Worm (Caenorhabditis elegans): ENCODE data around the gene F32D8.2.

Gene F32D8.2

DNA sequence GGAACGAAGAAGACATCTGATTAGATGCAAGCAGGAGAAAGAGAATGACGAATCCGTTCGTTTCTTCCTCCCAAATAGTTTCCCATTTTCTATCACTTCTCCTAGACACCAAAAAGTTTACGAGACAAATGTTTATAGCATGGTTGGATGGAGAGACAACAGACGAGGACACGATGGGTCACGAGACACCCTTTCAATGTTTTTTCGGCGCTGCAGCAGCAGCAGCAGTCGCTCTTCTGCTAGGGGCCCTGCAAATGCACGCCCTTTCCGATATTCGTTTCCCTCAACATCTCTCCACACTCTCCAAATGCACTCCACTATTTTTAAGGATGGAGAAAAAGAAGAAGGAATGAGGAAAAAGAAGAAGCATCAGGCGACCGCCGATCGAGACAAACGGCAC lies 25.2 kb upstream of the F32D8.2 start:
- TF ChIP-seq mab-5 (tag; optimal IDR thresholded peaks at IDR 0.05) (no peak), mls-2 (tag; optimal IDR thresholded peaks at IDR 0.05) (peak; percentile 48), M03D4.4 (tag; optimal IDR thresholded peaks at IDR 0.05) (peak; percentile 44), drap-1 (GFP tag; optimal IDR thresholded peaks at IDR 0.05) (peak; percentile 24), snpc-4 (tag; optimal IDR thresholded peaks at IDR 0.05) (no peak), hlh-1 (tag; optimal IDR thresholded peaks at IDR 0.05) (peak; percentile 59), sptf-1 (tag; optimal IDR thresholded peaks at IDR 0.05) (peak; percentile 3), zip-8 (tag; optimal IDR thresholded peaks at IDR 0.05) (no peak), unc-62 (GFP tag; optimal IDR thresholded peaks at IDR 0.05) (peak; percentile 27), bed-3 (GFP tag; optimal IDR thresholded peaks at IDR 0.05) (no peak), ces-1 (GFP tag; optimal IDR thresholded peaks at IDR 0.05) (peak; percentile 3), elt-3 (tag; optimal IDR thresholded peaks at IDR 0.05) (no peak), unc-120 (tag; optimal IDR thresholded peaks at IDR 0.05; ENCODE audit: poor library complexity, severe bottlenecking) (peak; percentile 96), tbx-8 (GFP tag; optimal IDR thresholded peaks at IDR 0.05) (no peak)

DNA sequence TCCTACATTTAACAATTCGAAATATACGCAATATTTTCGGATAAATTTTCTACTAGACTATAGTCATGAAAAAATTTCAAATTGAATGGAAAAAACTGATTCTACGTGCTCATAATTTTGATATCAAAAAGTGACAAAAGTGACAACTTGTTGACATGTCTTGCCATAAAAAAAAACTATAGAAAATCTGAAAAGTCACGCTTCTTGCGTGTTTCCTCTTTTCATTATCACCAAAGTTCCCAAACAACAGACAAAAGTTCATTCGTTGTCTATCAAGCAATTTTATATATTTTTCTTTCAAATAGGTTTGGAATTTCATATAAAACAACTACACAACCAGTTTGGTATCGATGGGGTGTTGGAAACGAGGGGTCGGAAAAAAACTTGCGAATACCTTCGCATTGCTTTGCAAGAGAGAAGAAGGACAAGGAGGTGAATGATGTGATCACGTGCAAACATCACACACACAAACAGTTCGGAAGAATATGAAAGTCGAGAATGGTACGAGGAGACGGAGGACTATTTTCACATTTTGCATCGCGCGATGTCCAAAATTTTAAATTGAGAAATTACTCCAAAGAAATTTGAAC lies 24.4 kb upstream of the F32D8.2 start:
- TF ChIP-seq ces-1 (GFP tag; optimal IDR thresholded peaks at IDR 0.05): no peak
- no peak for TF ChIP-seq ceh-43 (GFP tag; optimal IDR thresholded peaks at IDR 0.05)
- TF ChIP-seq elt-3 (tag; optimal IDR thresholded peaks at IDR 0.05): no peak
- no peak for TF ChIP-seq unc-39 (tag; optimal IDR thresholded peaks at IDR 0.05)
- no peak for TF ChIP-seq hlh-1 (tag; optimal IDR thresholded peaks at IDR 0.05)
- TF ChIP-seq nhr-2 (tag; optimal IDR thresholded peaks at IDR 0.05): no peak
- TF ChIP-seq elt-1 (tag; optimal IDR thresholded peaks at IDR 0.05; ENCODE audit: borderline replicate concordance, insufficient read depth): no peak
- no peak for TF ChIP-seq M03D4.4 (tag; optimal IDR thresholded peaks at IDR 0.05)

DNA sequence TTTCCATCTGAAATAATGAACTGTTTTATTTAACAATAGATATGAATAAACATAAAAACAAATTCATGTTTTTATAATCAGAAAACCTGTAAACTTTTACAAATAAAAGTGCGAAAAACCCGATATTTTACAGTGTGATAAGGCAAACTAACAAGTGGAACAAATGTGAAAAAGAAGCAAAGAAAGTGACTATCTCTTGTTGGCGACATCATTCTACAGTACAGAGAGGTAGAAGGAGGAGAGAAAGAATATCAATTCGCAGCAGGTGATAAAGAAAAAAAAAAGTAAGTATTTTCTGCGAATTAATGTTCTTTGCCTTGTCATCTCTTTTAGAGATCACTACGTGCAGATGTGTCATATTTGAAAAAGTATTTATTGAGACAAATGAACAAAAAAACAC lies 23.8 kb upstream of the F32D8.2 start:
- TF ChIP-seq nhr-2 (tag; optimal IDR thresholded peaks at IDR 0.05) (no peak), tbx-8 (GFP tag; optimal IDR thresholded peaks at IDR 0.05) (no peak), lin-32 (GFP tag; optimal IDR thresholded peaks at IDR 0.05) (no peak), ztf-11 (tag; optimal IDR thresholded peaks at IDR 0.05) (no peak), blmp-1 (tag; optimal IDR thresholded peaks at IDR 0.05) (no peak), bed-3 (GFP tag; optimal IDR thresholded peaks at IDR 0.05) (no peak)

DNA sequence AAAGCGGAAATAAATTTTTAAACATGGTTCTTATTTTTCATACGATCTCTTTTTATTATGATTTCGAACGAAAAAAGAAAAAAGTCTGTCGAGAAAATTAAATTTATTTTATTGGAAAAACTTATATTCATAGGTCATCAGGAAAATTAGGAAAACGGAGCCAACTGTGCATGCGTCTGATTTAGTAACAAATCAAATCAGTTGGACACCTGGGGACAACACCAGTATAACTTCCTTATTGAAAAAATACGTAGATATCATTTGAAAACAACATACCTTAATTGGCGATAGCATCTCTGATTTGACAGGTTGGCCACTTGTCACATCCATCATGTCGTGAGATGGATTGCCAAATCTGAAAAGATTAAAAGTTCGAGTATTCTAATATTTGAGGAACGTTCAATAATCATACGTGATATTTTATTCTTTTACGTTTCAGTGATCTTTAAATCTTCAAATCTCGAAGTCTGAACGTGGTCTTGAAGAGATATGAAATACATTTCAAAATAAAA lies 23.0 kb upstream of the F32D8.2 start:
- no peak for TF ChIP-seq unc-120 (tag; optimal IDR thresholded peaks at IDR 0.05; ENCODE audit: poor library complexity, severe bottlenecking)
- TF ChIP-seq unc-62 (GFP tag; optimal IDR thresholded peaks at IDR 0.05): peak; percentile 55
- no peak for TF ChIP-seq blmp-1 (tag; optimal IDR thresholded peaks at IDR 0.05)
- TF ChIP-seq M03D4.4 (tag; optimal IDR thresholded peaks at IDR 0.05): no peak
- TF ChIP-seq sem-2 (GFP tag; optimal IDR thresholded peaks at IDR 0.05): no peak
- no peak for TF ChIP-seq mls-2 (tag; optimal IDR thresholded peaks at IDR 0.05)
- no peak for TF ChIP-seq ceh-83 (GFP tag; optimal IDR thresholded peaks at IDR 0.05)
- no peak for TF ChIP-seq nhr-12 (tag; optimal IDR thresholded peaks at IDR 0.05)
- TF ChIP-seq mab-5 (tag; optimal IDR thresholded peaks at IDR 0.05): no peak

DNA sequence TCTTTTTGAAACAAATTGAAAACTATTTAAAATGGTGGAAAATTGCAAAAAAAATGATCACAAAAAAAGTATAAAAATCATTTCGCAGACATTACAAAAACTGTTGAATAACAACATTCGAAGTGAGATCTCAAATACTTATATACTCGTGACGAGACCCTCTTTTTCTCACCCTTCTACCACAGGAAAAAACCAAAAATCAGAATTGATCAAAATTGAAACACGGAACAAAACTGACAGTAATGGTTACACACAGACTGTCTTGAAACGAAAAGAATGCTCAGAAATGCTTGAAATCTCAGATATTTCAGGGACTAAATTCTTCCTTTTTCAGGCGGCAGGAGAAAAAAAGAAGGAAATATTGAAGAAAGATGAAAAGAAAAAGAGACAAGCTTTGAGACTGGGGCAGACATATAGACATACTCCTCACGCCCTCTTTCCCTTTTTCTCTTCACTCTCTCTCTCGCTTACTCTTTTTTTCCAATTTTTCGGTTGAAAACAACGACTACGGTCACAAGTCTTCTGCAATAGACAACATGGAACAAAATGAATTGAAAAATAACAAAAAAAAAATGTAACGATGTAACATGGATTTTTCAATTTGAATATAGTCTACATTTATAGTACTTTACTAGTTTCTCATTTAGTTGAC lies 21.8 kb upstream of the F32D8.2 start:
- TF ChIP-seq mab-5 (tag; optimal IDR thresholded peaks at IDR 0.05) (no peak), nhr-237 (tag; optimal IDR thresholded peaks at IDR 0.05) (no peak), drap-1 (GFP tag; optimal IDR thresholded peaks at IDR 0.05) (no peak)

DNA sequence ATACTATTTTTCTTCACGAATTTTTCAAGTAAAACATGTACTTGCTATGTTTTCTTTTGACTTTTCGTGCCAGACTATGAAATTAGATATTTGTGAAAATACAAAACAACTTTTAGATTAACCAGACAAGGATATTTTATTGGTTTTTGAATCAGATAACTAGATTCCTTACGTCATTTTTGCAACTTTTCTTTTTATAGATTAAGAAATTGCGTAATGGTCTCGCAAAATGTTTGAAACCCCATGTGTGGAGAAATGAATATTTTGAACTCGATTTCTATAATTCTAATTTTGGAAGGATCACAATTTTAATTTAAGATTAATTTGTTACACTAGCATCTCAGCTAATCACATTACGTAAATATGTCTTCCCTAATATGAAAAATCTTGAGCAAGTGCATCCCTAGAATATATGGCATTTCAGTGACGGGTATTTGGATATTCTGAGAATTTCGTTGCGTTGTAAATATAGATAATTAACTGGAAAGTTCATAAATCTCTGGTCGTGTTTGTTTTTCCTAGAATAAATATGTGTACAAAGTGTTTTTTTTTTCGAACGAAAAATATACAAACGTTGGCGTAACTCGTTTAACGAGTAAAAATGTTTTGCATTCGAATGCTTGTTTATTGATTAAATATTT lies 21.0 kb upstream of the F32D8.2 start:
- TF ChIP-seq zip-8 (tag; optimal IDR thresholded peaks at IDR 0.05) (peak; percentile 91), ztf-11 (tag; optimal IDR thresholded peaks at IDR 0.05) (no peak)

DNA sequence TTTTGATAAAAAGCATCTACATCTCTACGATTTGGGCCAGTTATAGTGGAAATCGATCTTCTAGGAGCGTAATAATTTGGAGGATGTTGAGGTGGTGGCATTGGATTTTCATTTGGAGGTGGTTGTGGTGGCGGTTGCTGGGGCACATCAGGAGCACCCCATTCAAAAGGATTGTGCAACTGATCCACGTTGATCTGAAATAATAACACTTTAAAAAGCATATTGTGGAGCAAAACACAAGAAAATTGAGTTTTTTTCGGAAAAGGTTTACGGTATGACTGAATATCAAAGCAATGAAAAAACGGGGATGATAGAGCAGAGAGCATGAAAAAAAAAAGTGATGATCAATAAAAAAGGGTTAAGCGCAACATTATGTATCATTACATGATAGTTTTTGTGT lies 18.0 kb upstream of the F32D8.2 start, which contains the start of gene saeg-1:
saeg-1 (minus strand) TSS at position 101 of the 400 bp plus-strand sequence.
- TF ChIP-seq nhr-2 (tag; optimal IDR thresholded peaks at IDR 0.05): no peak
- no peak for TF ChIP-seq unc-62 (GFP tag; optimal IDR thresholded peaks at IDR 0.05)
- no peak for TF ChIP-seq lsy-2 (tag; optimal IDR thresholded peaks at IDR 0.05)
- TF ChIP-seq mab-5 (tag; optimal IDR thresholded peaks at IDR 0.05): no peak
- no peak for TF ChIP-seq unc-120 (tag; optimal IDR thresholded peaks at IDR 0.05; ENCODE audit: poor library complexity, severe bottlenecking)
- no peak for TF ChIP-seq sem-2 (GFP tag; optimal IDR thresholded peaks at IDR 0.05)
- TF ChIP-seq ztf-11 (tag; optimal IDR thresholded peaks at IDR 0.05): no peak
- no peak for TF ChIP-seq elt-3 (tag; optimal IDR thresholded peaks at IDR 0.05)
- no peak for TF ChIP-seq ham-2 (GFP tag; optimal IDR thresholded peaks at IDR 0.05)
- TF ChIP-seq ceh-43 (GFP tag; optimal IDR thresholded peaks at IDR 0.05): no peak
- no peak for TF ChIP-seq blmp-1 (tag; optimal IDR thresholded peaks at IDR 0.05)

Measured in whole organism, mixed stage, embryonic.